Fruit fly (Drosophila melanogaster): ENCODE data around the gene Gr64e.

Gr64e gene

dm6 chr3L:4016754-4017153 lies 15.2 kb upstream of the Gr64e start (continued):
- peak; percentile 71 for TF ChIP-seq fd64A (GFP tag; optimal IDR thresholded peaks at IDR 0.05)
- TF ChIP-seq sim (GFP tag; IDR thresholded peaks at IDR 0.05), result 0 out of 2 replicates have a peak, but pooled peaks have one; percentile 17
- no peak for TF ChIP-seq BtbVII (GFP tag; optimal IDR thresholded peaks at IDR 0.05)
- peak; percentile 61 for TF ChIP-seq CG8924 (tag; optimal IDR thresholded peaks at IDR 0.05)
- peak; percentile 36; the same call in 1 of the 3 replicates for TF ChIP-seq Aef1 (GFP tag; IDR thresholded peaks at IDR 0.05)
- TF ChIP-seq CG32772 (GFP tag; IDR thresholded peaks at IDR 0.05), result peak; percentile 74
- TF ChIP-seq CG12391 (tag; optimal IDR thresholded peaks at IDR 0.05), result peak; percentile 61
- peak; percentile 18; the same call in 1 of the 2 replicates for TF ChIP-seq E2f2 (GFP tag; IDR thresholded peaks at IDR 0.05)
- TF ChIP-seq hb (GFP tag; IDR thresholded peaks at IDR 0.05; ENCODE audit: partially characterized antibody), result no peak
- TF ChIP-seq CG10565 (GFP tag; optimal IDR thresholded peaks at IDR 0.05), result no peak
- TF ChIP-seq CG8478 (optimal IDR thresholded peaks at IDR 0.05), result no peak
- TF ChIP-seq nmo (GFP tag; optimal IDR thresholded peaks at IDR 0.05), result peak; percentile 79
- TF ChIP-seq amos (GFP tag; IDR thresholded peaks at IDR 0.05; ENCODE audit: partially characterized antibody), result no peak
- TF ChIP-seq croc (GFP tag; conservative IDR thresholded peaks at IDR 0.05), result peak; percentile 73
- TF ChIP-seq CG7928 (GFP tag; optimal IDR thresholded peaks at IDR 0.05), result no peak
- TF ChIP-seq CG18011 (GFP tag; optimal IDR thresholded peaks at IDR 0.05), result no peak
- peak; percentile 79 for TF ChIP-seq sisA (GFP tag; IDR thresholded peaks at IDR 0.05)
- TF ChIP-seq br (optimal IDR thresholded peaks at IDR 0.05), result no peak
- TF ChIP-seq H15 (GFP tag; IDR thresholded peaks at IDR 0.05), result peak; percentile 58; the same call in 1 of the 3 replicates
- TF ChIP-seq Mrtf (GFP tag; IDR thresholded peaks at IDR 0.05), result peak; percentile 61; the same call in 1 of the 3 replicates
- no peak for TF ChIP-seq Stat92E (GFP tag; optimal IDR thresholded peaks at IDR 0.05)
- no peak for TF ChIP-seq zf30C (GFP tag; optimal IDR thresholded peaks at IDR 0.05)
- peak; percentile 29 for TF ChIP-seq lab (GFP tag; optimal IDR thresholded peaks at IDR 0.05)
- TF ChIP-seq CG17829 (tag; optimal IDR thresholded peaks at IDR 0.05), result peak; percentile 79
- no peak for TF ChIP-seq aop (GFP tag; IDR thresholded peaks at IDR 0.05)
- peak; percentile 18 for TF ChIP-seq tap (tag; optimal IDR thresholded peaks at IDR 0.05)
- TF ChIP-seq CG4360 (GFP tag; IDR thresholded peaks at IDR 0.05), result 0 out of 2 replicates have a peak, but pooled peaks have one; percentile 35
- no peak for TF ChIP-seq Dfd (GFP tag; optimal IDR thresholded peaks at IDR 0.05)
- no peak for TF ChIP-seq Oaz (GFP tag; IDR thresholded peaks at IDR 0.05)
- peak; percentile 52; the same call in 1 of the 2 replicates for TF ChIP-seq CG14667 (GFP tag; IDR thresholded peaks at IDR 0.05)
- TF ChIP-seq Side (GFP tag; optimal IDR thresholded peaks at IDR 0.05), result peak; percentile 45
- TF ChIP-seq zen2 (GFP tag; IDR thresholded peaks at IDR 0.05; ENCODE audit: partially characterized antibody), result no peak
- TF ChIP-seq Ravus (GFP tag; IDR thresholded peaks at IDR 0.05), result no peak
- TF ChIP-seq ems (GFP tag; optimal IDR thresholded peaks at IDR 0.05), result peak; percentile 20
- no peak for TF ChIP-seq sna (GFP tag; IDR thresholded peaks at IDR 0.05; ENCODE audit: partially characterized antibody)
- peak; percentile 65 for TF ChIP-seq CG12219 (GFP tag; optimal IDR thresholded peaks at IDR 0.05)
- TF ChIP-seq CG10366 (GFP tag; IDR thresholded peaks at IDR 0.05), result peak; percentile 66
- peak; percentile 34; the same call in 1 of the 3 replicates for TF ChIP-seq CG11560 (tag; IDR thresholded peaks at IDR 0.05)
- TF ChIP-seq CG2875 (GFP tag; optimal IDR thresholded peaks at IDR 0.05), result peak; percentile 58
- peak; percentile 66 for TF ChIP-seq Atf3 (GFP tag; optimal IDR thresholded peaks at IDR 0.05)
- TF ChIP-seq CG7372 (GFP tag; IDR thresholded peaks at IDR 0.05), result no peak
- TF ChIP-seq CG6175 (GFP tag; IDR thresholded peaks at IDR 0.05), result no peak
- TF ChIP-seq Dbx (GFP tag; IDR thresholded peaks at IDR 0.05), result no peak
- peak; percentile 33; the same call in 1 of the 2 replicates for TF ChIP-seq sob (GFP tag; IDR thresholded peaks at IDR 0.05)
- no peak for TF ChIP-seq Taf1 (GFP tag; IDR thresholded peaks at IDR 0.05)
- TF ChIP-seq fd3F (GFP tag; optimal IDR thresholded peaks at IDR 0.05), result no peak
- TF ChIP-seq hkb (optimal IDR thresholded peaks at IDR 0.05), result no peak
- TF ChIP-seq hkb (GFP tag; IDR thresholded peaks at IDR 0.05), result peak; percentile 65
- peak; percentile 76 for TF ChIP-seq jing (GFP tag; optimal IDR thresholded peaks at IDR 0.05)
- no peak for TF ChIP-seq CG17612 (GFP tag; IDR thresholded peaks at IDR 0.05)
- peak; percentile 63 for TF ChIP-seq CG4707 (GFP tag; optimal IDR thresholded peaks at IDR 0.05)
- no peak for TF ChIP-seq CG4328 (GFP tag; optimal IDR thresholded peaks at IDR 0.05)

All from whole organism, embryonic.